Worm (Caenorhabditis elegans): Measurements from ENCODE around the gene F08D12.4.
A peak's percentile ranks its signal among the peaks of the same experiment; 100 is the strongest.

DNA sequence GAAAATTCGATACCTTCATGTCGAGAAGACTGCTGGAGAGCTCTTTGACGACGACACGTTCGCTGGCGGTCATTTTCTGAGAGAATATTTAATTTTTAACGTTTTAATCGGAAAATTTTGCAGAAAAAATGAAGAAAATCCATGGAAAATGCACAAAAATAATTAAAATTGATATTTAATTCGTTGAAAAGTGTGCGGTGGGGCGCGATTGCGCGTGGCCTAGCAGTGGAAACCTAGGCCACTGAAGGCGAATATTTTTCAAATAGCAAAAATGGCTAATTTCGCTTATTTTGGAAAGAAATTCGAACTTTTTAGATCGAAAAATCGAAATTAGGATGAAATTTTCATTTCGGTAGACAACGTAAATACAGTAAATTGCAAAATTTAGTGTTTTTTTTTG is 25.4 kb upstream of the F08D12.4 start, which contains the start of gene F29A7.6:
- TF ChIP-seq unc-39 (tag; optimal IDR thresholded peaks at IDR 0.05) (no peak), nhr-12 (tag; optimal IDR thresholded peaks at IDR 0.05) (no peak), fos-1 (tag; optimal IDR thresholded peaks at IDR 0.05) (no peak), nhr-77 (tag; optimal IDR thresholded peaks at IDR 0.05) (no peak), mdl-1 (tag; optimal IDR thresholded peaks at IDR 0.05) (no peak), unc-62 (GFP tag; optimal IDR thresholded peaks at IDR 0.05) (no peak), sma-3 (GFP tag; optimal IDR thresholded peaks at IDR 0.05) (peak; percentile 66), nhr-6 (tag; optimal IDR thresholded peaks at IDR 0.05) (no peak), ZK546.5 (tag; optimal IDR thresholded peaks at IDR 0.05) (no peak), lsy-2 (tag; optimal IDR thresholded peaks at IDR 0.05) (peak in 1 of 2 experiments; percentile 49)

Data from whole organism, L2 larva.